Fruit fly (Drosophila melanogaster) whole organism, embryonic: ENCODE measurements around the gene Cpr67Fa1.

Source experiments
- BtbVII ChIP-seq: fragments of 200-800 bp; sonication (Bioruptor generic); optimal IDR thresholded peaks from 3 replicates; lab custom pipeline; 2017; ENCODE audit warnings: missing biosample characterization, mild to moderate bottlenecking, missing genetic modification characterization
- CG11093 ChIP-seq: fragments of 200-800 bp; sonication (Bioruptor generic); IDR thresholded peaks from 3 replicates; pipeline ENCODE4 v1.3.6; 2022; ENCODE audit warnings: missing biosample characterization, missing genetic modification characterization
- CG11247 ChIP-seq: fragments of 200-800 bp; sonication (Bioruptor generic); IDR thresholded peaks from 2 replicates; pipeline ENCODE4 v1.3.6; 2022; ENCODE audit warnings: missing biosample characterization, missing genetic modification characterization
- CG11695 ChIP-seq: fragments of 200-800 bp; sonication (Bioruptor generic); IDR thresholded peaks from 3 replicates; pipeline ENCODE4 v1.3.6; 2022; ENCODE audit warnings: missing biosample characterization, missing genetic modification characterization
- CG13424 ChIP-seq: fragments of 200-800 bp; sonication (Bioruptor generic); optimal IDR thresholded peaks from 2 replicates; lab custom pipeline; 2019; ENCODE audit warnings: missing biosample characterization, mild to moderate bottlenecking, missing genetic modification characterization, moderate library complexity
- CG14860 ChIP-seq: fragments of 200-800 bp; sonication (Bioruptor generic); IDR thresholded peaks from 3 replicates; pipeline ENCODE4 v1.3.6; 2022; ENCODE audit warnings: missing biosample characterization, missing genetic modification characterization; ENCODE audit not compliant: partially characterized antibody
- CG15601 ChIP-seq: fragments of 200-800 bp; sonication (Bioruptor generic); optimal IDR thresholded peaks from 3 replicates; lab custom pipeline; 2019; ENCODE audit warnings: missing biosample characterization, mild to moderate bottlenecking, missing genetic modification characterization, moderate library complexity
- CG2712 ChIP-seq: fragments of 200-800 bp; optimal IDR thresholded peaks from 3 replicates; lab custom pipeline; 2019; ENCODE audit warnings: missing biosample characterization, mild to moderate bottlenecking, missing genetic modification characterization, moderate library complexity
- CG32767 ChIP-seq: fragments of 200-800 bp; sonication (Bioruptor generic); IDR thresholded peaks from 2 replicates; pipeline ENCODE4 v1.3.6; 2022; ENCODE audit warnings: missing biosample characterization, missing genetic modification characterization
- CG34224 ChIP-seq: fragments of 200-800 bp; sonication (Bioruptor generic); IDR thresholded peaks from 3 replicates; pipeline ENCODE4 v1.3.6; 2022; ENCODE audit warnings: missing biosample characterization, missing genetic modification characterization; ENCODE audit not compliant: partially characterized antibody
- CG4328 ChIP-seq: fragments of 200-800 bp; sonication (Bioruptor generic); optimal IDR thresholded peaks from 3 replicates; lab custom pipeline; 2017; ENCODE audit warnings: missing biosample characterization, missing genetic modification reagents, missing genetic modification characterization
- CG4730 ChIP-seq: fragments of 200-800 bp; sonication (Bioruptor generic); IDR thresholded peaks from 2 replicates; pipeline ENCODE4 v1.3.6; 2022; ENCODE audit warnings: missing biosample characterization, missing genetic modification characterization
- CG6254 ChIP-seq: fragments of 200-800 bp; sonication (Bioruptor generic); optimal IDR thresholded peaks from 3 replicates; lab custom pipeline; 2017; ENCODE audit warnings: mild to moderate bottlenecking, missing biosample characterization, missing genetic modification reagents, missing genetic modification characterization
- CG6813 ChIP-seq: fragments of 200-800 bp; sonication (Bioruptor generic); optimal IDR thresholded peaks from 2 replicates; lab custom pipeline; 2017; ENCODE audit warnings: missing biosample characterization, missing genetic modification characterization, mild to moderate bottlenecking, moderate library complexity, missing genetic modification reagents
- CG8089 ChIP-seq: fragments of 200-800 bp; sonication (Bioruptor generic); optimal IDR thresholded peaks from 3 replicates; lab custom pipeline; 2016; ENCODE audit warnings: missing biosample characterization, missing genetic modification characterization
- CG8388 ChIP-seq: fragments of 200-800 bp; sonication (Bioruptor generic); optimal IDR thresholded peaks from 2 replicates; lab custom pipeline; 2019; ENCODE audit warnings: missing biosample characterization, mild to moderate bottlenecking, missing genetic modification characterization, moderate library complexity
- CG9797 ChIP-seq: fragments of 200-800 bp; sonication (Bioruptor generic); optimal IDR thresholded peaks from 3 replicates; lab custom pipeline; 2018; ENCODE audit warnings: missing biosample characterization, mild to moderate bottlenecking, missing genetic modification characterization
- Dbx ChIP-seq: fragments of 200-800 bp; sonication (Bioruptor generic); IDR thresholded peaks from 3 replicates; pipeline ENCODE4 v1.3.6; 2022; ENCODE audit warnings: missing biosample characterization, missing genetic modification characterization
- Dll ChIP-seq: fragments of 200-800 bp; sonication (Bioruptor generic); IDR thresholded peaks from 4 replicates; pipeline ENCODE4 v1.3.6; 2022; ENCODE audit warnings: missing biosample characterization, missing genetic modification characterization; ENCODE audit not compliant: partially characterized antibody
- E2f2 ChIP-seq: fragments of 200-800 bp; sonication (Bioruptor generic); IDR thresholded peaks from 2 replicates; pipeline ENCODE4 v1.3.6; 2022; ENCODE audit warnings: missing biosample characterization, missing genetic modification characterization
- HHEX ChIP-seq: fragments of 200-800 bp; sonication (Bioruptor generic); optimal IDR thresholded peaks from 3 replicates; lab custom pipeline; 2017; ENCODE audit warnings: missing biosample characterization, mild to moderate bottlenecking, missing genetic modification characterization, missing genetic modification reagents
- HLH4C ChIP-seq: fragments of 200-800 bp; sonication (Bioruptor generic); IDR thresholded peaks from 3 replicates; pipeline ENCODE4 v1.3.6; 2022; ENCODE audit warnings: missing biosample characterization, missing genetic modification characterization; ENCODE audit not compliant: partially characterized antibody
- Jarid2 ChIP-seq: fragments of 200-800 bp; sonication (Bioruptor generic); optimal IDR thresholded peaks from 3 replicates; lab custom pipeline; 2017; ENCODE audit warnings: mild to moderate bottlenecking, missing biosample characterization, missing genetic modification reagents, missing genetic modification characterization
- Meics ChIP-seq: fragments of 200-800 bp; sonication (Bioruptor generic); optimal IDR thresholded peaks from 2 replicates; lab custom pipeline; 2017; ENCODE audit warnings: missing biosample characterization, mild to moderate bottlenecking, missing genetic modification characterization
- Neu2 ChIP-seq: fragments of 200-800 bp; sonication (Bioruptor generic); optimal IDR thresholded peaks from 3 replicates; lab custom pipeline; 2016; ENCODE audit warnings: missing biosample characterization, missing genetic modification characterization, borderline replicate concordance
- Optix ChIP-seq: fragments of 200-800 bp; sonication (Bioruptor generic); IDR thresholded peaks from 3 replicates; pipeline ENCODE4 v1.3.6; 2022; ENCODE audit warnings: missing biosample characterization, missing genetic modification characterization
- Six4 ChIP-seq: fragments of 200-800 bp; sonication (Bioruptor generic); optimal IDR thresholded peaks from 2 replicates; lab custom pipeline; 2016; ENCODE audit warnings: missing biosample characterization, missing genetic modification characterization
- Stat92E ChIP-seq, 3 experiments: fragments of >200 bp in 2 of 3; fragments of 200-800 bp in 1 of 3; sonication (Bioruptor generic) in 1 of 3; optimal IDR thresholded peaks; 2 replicates each; lab custom pipeline; 2017 to 2019; ENCODE audit warnings: missing biosample characterization in 3 of 3, missing genetic modification characterization in 3 of 3, mild to moderate bottlenecking in 1 of 3, moderate library complexity in 1 of 3
- abd-A ChIP-seq: fragments of 200-800 bp; sonication (Bioruptor generic); optimal IDR thresholded peaks from 3 replicates; lab custom pipeline; 2019; ENCODE audit warnings: missing biosample characterization, mild to moderate bottlenecking, missing genetic modification characterization, moderate library complexity
- al ChIP-seq: fragments of 200-800 bp; sonication (Bioruptor generic); IDR thresholded peaks from 2 replicates; pipeline ENCODE4 v1.3.6; 2022; ENCODE audit warnings: missing biosample characterization, missing genetic modification characterization
- cad ChIP-seq: fragments of >200 bp; optimal IDR thresholded peaks from 2 replicates; lab custom pipeline; 2017; ENCODE audit warnings: missing biosample characterization, missing genetic modification characterization
- ci ChIP-seq: fragments of 200-800 bp; sonication (Bioruptor generic); IDR thresholded peaks from 3 replicates; pipeline ENCODE4 v1.3.6; 2022; ENCODE audit warnings: missing biosample characterization, missing genetic modification characterization
- dmrt11E ChIP-seq: fragments of 200-800 bp; sonication (Bioruptor generic); optimal IDR thresholded peaks from 3 replicates; lab custom pipeline; 2018; ENCODE audit warnings: missing biosample characterization, mild to moderate bottlenecking, missing genetic modification characterization, moderate library complexity
- fd102C ChIP-seq: fragments of 200-800 bp; sonication (Bioruptor generic); optimal IDR thresholded peaks from 2 replicates; lab custom pipeline; 2018; ENCODE audit warnings: missing biosample characterization, mild to moderate bottlenecking, missing genetic modification characterization, moderate library complexity
- gro ChIP-seq: fragments of 200-800 bp; sonication (Bioruptor generic); optimal IDR thresholded peaks from 2 replicates; lab custom pipeline; 2016; ENCODE audit warnings: missing biosample characterization, missing genetic modification characterization
- ken ChIP-seq: fragments of 200-800 bp; sonication (Bioruptor generic); IDR thresholded peaks from 3 replicates; pipeline ENCODE4 v1.3.6; 2022; ENCODE audit warnings: missing biosample characterization, missing genetic modification characterization
- lbe ChIP-seq: fragments of 200-800 bp; sonication (Bioruptor generic); optimal IDR thresholded peaks from 2 replicates; lab custom pipeline; 2016; ENCODE audit warnings: missing biosample characterization, mild to moderate bottlenecking, missing genetic modification characterization
- nmo ChIP-seq: fragments of 200-800 bp; sonication (Bioruptor generic); optimal IDR thresholded peaks from 2 replicates; lab custom pipeline; 2018; ENCODE audit warnings: missing biosample characterization, mild to moderate bottlenecking, missing genetic modification characterization, moderate library complexity
- org-1 ChIP-seq: fragments of 200-800 bp; sonication (Bioruptor generic); optimal IDR thresholded peaks from 2 replicates; lab custom pipeline; 2017; ENCODE audit warnings: missing biosample characterization, missing genetic modification characterization
- prd ChIP-seq, 3 experiments: fragments of >200 bp in 2 of 3; fragments of 200-800 bp in 1 of 3; sonication (Bioruptor generic) in 1 of 3; optimal IDR thresholded peaks in 2 of 3; IDR thresholded peaks in 1 of 3; 2 replicates in 2 of 3; 3 replicates in 1 of 3; pipeline versions ENCODE4 v1.3.6 to Lab custom; 2017 to 2022; ENCODE audit warnings: missing biosample characterization in 1 of 3, missing genetic modification characterization in 1 of 3
- scrt ChIP-seq: fragments of 200-800 bp; sonication (Bioruptor generic); optimal IDR thresholded peaks from 2 replicates; lab custom pipeline; 2018; ENCODE audit warnings: missing biosample characterization, mild to moderate bottlenecking, missing genetic modification characterization, moderate library complexity
- stc ChIP-seq: fragments of 200-800 bp; sonication (Bioruptor generic); IDR thresholded peaks from 2 replicates; pipeline ENCODE4 v1.3.6; 2022; ENCODE audit warnings: missing biosample characterization, missing genetic modification characterization
- tio ChIP-seq: fragments of 200-800 bp; sonication (Bioruptor generic); optimal IDR thresholded peaks from 2 replicates; lab custom pipeline; 2017; ENCODE audit warnings: missing biosample characterization, missing genetic modification characterization, inconsistent platforms
- unc-4 ChIP-seq: fragments of 200-800 bp; sonication (Bioruptor generic); IDR thresholded peaks from 2 replicates; pipeline ENCODE4 v1.3.6; 2022; ENCODE audit warnings: missing biosample characterization, missing genetic modification characterization; ENCODE audit not compliant: partially characterized antibody
- wor ChIP-seq: fragments of 200-800 bp; sonication (Bioruptor generic); IDR thresholded peaks from 2 replicates; pipeline ENCODE4 v1.3.6; 2022; ENCODE audit warnings: missing biosample characterization, missing genetic modification characterization
- z ChIP-seq: fragments of 200-800 bp; sonication (Bioruptor generic); IDR thresholded peaks from 3 replicates; pipeline ENCODE4 v1.3.6; 2022; ENCODE audit warnings: missing biosample characterization, missing genetic modification characterization
- zen ChIP-seq: fragments of 200-800 bp; sonication (Bioruptor generic); optimal IDR thresholded peaks from 3 replicates; lab custom pipeline; 2018; ENCODE audit warnings: missing biosample characterization, mild to moderate bottlenecking, missing genetic modification characterization, moderate library complexity
- zf30C ChIP-seq: fragments of 200-800 bp; sonication (Bioruptor generic); optimal IDR thresholded peaks from 3 replicates; lab custom pipeline; 2018; ENCODE audit warnings: missing biosample characterization, mild to moderate bottlenecking, missing genetic modification characterization

Gene Cpr67Fa1

dm6 chr3L:10857515-10858023 lies 32.2 kb upstream of the Cpr67Fa1 start (continued):
- TF ChIP-seq zf30C (GFP tag; lab: Kevin White, UChicago) = peak; percentile 7
- TF ChIP-seq Dll (GFP tag; lab: Robert Waterston, UW) = no peak
- no peak for TF ChIP-seq nmo (GFP tag; lab: Kevin White, UChicago)
- TF ChIP-seq CG11093 (GFP tag; lab: Robert Waterston, UW) = no peak
- no peak for TF ChIP-seq prd (optimal IDR thresholded peaks at IDR 0.05; lab: Kevin White, UChicago)
- TF ChIP-seq prd (GFP tag; IDR thresholded peaks at IDR 0.05; lab: Robert Waterston, UW) = no peak
- peak; percentile 84 for TF ChIP-seq ci
- peak; percentile 42 for TF ChIP-seq scrt (GFP tag; lab: Kevin White, UChicago)
- TF ChIP-seq HHEX (GFP tag; lab: Kevin White, UChicago) = peak; percentile 21
- peak; percentile 35 for TF ChIP-seq CG6254 (GFP tag; lab: Kevin White, UChicago)
- TF ChIP-seq dmrt11E (tag; lab: Kevin White, UChicago) = no peak
- peak; percentile 50; the same call in 1 of the 3 replicates for TF ChIP-seq CG11695
- TF ChIP-seq org-1 = no peak
- no peak for TF ChIP-seq CG4730 (GFP tag; lab: Robert Waterston, UW)
- TF ChIP-seq CG32767 (GFP tag; lab: Robert Waterston, UW) = peak; percentile 81
- TF ChIP-seq CG8388 (GFP tag; lab: Kevin White, UChicago) = peak; percentile 5
- TF ChIP-seq HLH4C (GFP tag; lab: Robert Waterston, UW) = peak; percentile 29; the same call in 1 of the 3 replicates
- TF ChIP-seq CG14860 (GFP tag; lab: Robert Waterston, UW) = no peak
- no peak for TF ChIP-seq CG15601 (tag; lab: Kevin White, UChicago)
- no peak for TF ChIP-seq CG6813 (GFP tag; lab: Kevin White, UChicago)
- TF ChIP-seq lbe (GFP tag; lab: Kevin White, UChicago) = peak; percentile 65
- peak; percentile 52 for TF ChIP-seq CG2712 (tag; lab: Kevin White, UChicago)
- no peak for TF ChIP-seq tio (GFP tag; lab: Kevin White, UChicago)
- no peak; the same call in 1 of the 3 replicates for TF ChIP-seq Dbx (GFP tag; lab: Robert Waterston, UW)
- TF ChIP-seq gro (GFP tag; lab: Kevin White, UChicago) = peak; percentile 32
- 0 out of 3 replicates have a peak, but pooled peaks have one; percentile 35 for TF ChIP-seq Optix
- peak; percentile 58 for TF ChIP-seq cad (GFP tag; lab: Kevin White, UChicago)
- peak; percentile 0 for TF ChIP-seq CG13424 (tag; lab: Kevin White, UChicago)
- TF ChIP-seq CG11247 (GFP tag; lab: Robert Waterston, UW) = peak; percentile 50; the same call in 1 of the 2 replicates
- TF ChIP-seq wor (GFP tag; lab: Robert Waterston, UW) = no peak
- peak in 1 of 3 experiments; percentile 68 for TF ChIP-seq Stat92E (GFP tag; optimal IDR thresholded peaks at IDR 0.05; lab: Kevin White, UChicago)
- no peak for TF ChIP-seq al (GFP tag; lab: Robert Waterston, UW)
- peak; percentile 21 for TF ChIP-seq BtbVII (GFP tag; lab: Kevin White, UChicago)
- TF ChIP-seq zen = peak; percentile 32
- TF ChIP-seq Neu2 (GFP tag; lab: Kevin White, UChicago) = no peak
- TF ChIP-seq CG8089 = peak; percentile 38
- TF ChIP-seq stc = 0 out of 2 replicates have a peak, but pooled peaks have one; percentile 38
- peak; percentile 82 for TF ChIP-seq z (GFP tag; lab: Robert Waterston, UW)
- peak; percentile 74; the same call in 2 of the 3 replicates for TF ChIP-seq ken (GFP tag; lab: Robert Waterston, UW)
- TF ChIP-seq CG34224 (GFP tag; lab: Robert Waterston, UW) = 0 out of 3 replicates have a peak, but pooled peaks have one; percentile 43
- peak; percentile 20 for TF ChIP-seq CG4328 (GFP tag; lab: Kevin White, UChicago)
- TF ChIP-seq fd102C (GFP tag; lab: Kevin White, UChicago) = peak; percentile 33
- no peak for TF ChIP-seq CG9797 (GFP tag; lab: Kevin White, UChicago)
- TF ChIP-seq abd-A (tag; lab: Kevin White, UChicago) = peak; percentile 100
- TF ChIP-seq Six4 (GFP tag; lab: Kevin White, UChicago) = peak; percentile 4
- TF ChIP-seq E2f2 (GFP tag; lab: Robert Waterston, UW) = peak; percentile 35; the same call in 1 of the 2 replicates
- peak; percentile 37; the same call in 1 of the 2 replicates for TF ChIP-seq unc-4 (GFP tag; lab: Robert Waterston, UW)
- peak; percentile 99 for TF ChIP-seq Jarid2 (GFP tag; lab: Kevin White, UChicago)
- TF ChIP-seq Meics (GFP tag; lab: Kevin White, UChicago) = peak; percentile 47
